Worm (Caenorhabditis elegans): ENCODE data around the gene ccg-1.
"Not testable (repeated sequence)": the region's sequence is repeated elsewhere in the genome, so short reads cannot be mapped to it uniquely, and the experiment has no call there.

Gene ccg-1

ce11 chrIV:15312008-15312407, 36.4 kb upstream of the ccg-1 start, which contains the start of gene Y73F8A.13:
TSS of gene Y73F8A.13 (plus strand) at chrIV:15312247.
- TF ChIP-seq fos-1 (tag; optimal IDR thresholded peaks at IDR 0.05), result no peak
- TF ChIP-seq pha-4 (tag; optimal IDR thresholded peaks at IDR 0.05), result peak; percentile 71

- TF ChIP-seq egl-27, jun-1, skn-1 (tag; optimal IDR thresholded peaks at IDR 0.05): not testable (repeated sequence)
Observed at ce11 chrIV:15311590-15311989, 36.0 kb upstream of the ccg-1 start, which contains the start of gene Y73F8A.12. TSS of gene Y73F8A.12 (minus strand) at chrIV:15311690.

- TF ChIP-seq R02D3.7 (tag; optimal IDR thresholded peaks at IDR 0.05) (no peak), mdl-1 (tag; optimal IDR thresholded peaks at IDR 0.05) (no peak), ceh-28 (tag; optimal IDR thresholded peaks at IDR 0.05) (peak; percentile 9), nhr-23 (tag; optimal IDR thresholded peaks at IDR 0.05) (peak; percentile 20)
Observed at ce11 chrIV:15302151-15302550, 26.5 kb upstream of the ccg-1 start, which contains the start of gene best-21. TSS of gene best-21 (plus strand) at chrIV:15302451.

- no peak for TF ChIP-seq pqm-1 (tag; optimal IDR thresholded peaks at IDR 0.05)
Observed at ce11 chrIV:15300041-15300440, 24.4 kb upstream of the ccg-1 start.

ce11 chrIV:15294040-15294439, 18.4 kb upstream of the ccg-1 start, which contains the start of gene Y73F8A.10:
TSS of gene Y73F8A.10 (plus strand) at chrIV:15294340.
- TF ChIP-seq ama-1 (optimal IDR thresholded peaks at IDR 0.05), result no peak
- no peak for TF ChIP-seq mdl-1 (tag; optimal IDR thresholded peaks at IDR 0.05)
- TF ChIP-seq ceh-16 (tag; optimal IDR thresholded peaks at IDR 0.05), result no peak
- TF ChIP-seq egl-5 (tag; optimal IDR thresholded peaks at IDR 0.05), result no peak
- no peak for TF ChIP-seq lsy-12 (tag; optimal IDR thresholded peaks at IDR 0.05)
- TF ChIP-seq ztf-11 (tag; optimal IDR thresholded peaks at IDR 0.05), result no peak
- no peak for TF ChIP-seq eor-1 (tag; optimal IDR thresholded peaks at IDR 0.05)
- TF ChIP-seq nhr-11 (tag; optimal IDR thresholded peaks at IDR 0.05), result no peak
- TF ChIP-seq elt-1 (tag; optimal IDR thresholded peaks at IDR 0.05), result no peak
- TF ChIP-seq hmg-11 (tag; optimal IDR thresholded peaks at IDR 0.05), result no peak
- no peak for TF ChIP-seq pqm-1 (tag; optimal IDR thresholded peaks at IDR 0.05)
- no peak for TF ChIP-seq R02D3.7 (tag; optimal IDR thresholded peaks at IDR 0.05)
- TF ChIP-seq egl-27 (tag; optimal IDR thresholded peaks at IDR 0.05), result no peak
- TF ChIP-seq nhr-67 (tag; optimal IDR thresholded peaks at IDR 0.05), result no peak
- no peak for TF ChIP-seq mml-1 (tag; optimal IDR thresholded peaks at IDR 0.05)
- no peak for TF ChIP-seq nhr-76 (tag; optimal IDR thresholded peaks at IDR 0.05)
- no peak for TF ChIP-seq fos-1 (tag; optimal IDR thresholded peaks at IDR 0.05)
- TF ChIP-seq lin-15B (tag; optimal IDR thresholded peaks at IDR 0.05), result no peak
- no peak for TF ChIP-seq tbx-2 (tag; optimal IDR thresholded peaks at IDR 0.05)

ce11 chrIV:15291607-15292006, 16.0 kb upstream of the ccg-1 start, which contains the start of gene pqn-91:
TSS of gene pqn-91 (plus strand) at chrIV:15291907.
- TF ChIP-seq snpc-4 (tag; optimal IDR thresholded peaks at IDR 0.05) (no peak), elt-2 (tag; optimal IDR thresholded peaks at IDR 0.05) (no peak), nhr-43 (tag; optimal IDR thresholded peaks at IDR 0.05; ENCODE audit: poor library complexity, severe bottlenecking) (no peak), nhr-77 (tag; optimal IDR thresholded peaks at IDR 0.05) (no peak), ztf-11 (tag; optimal IDR thresholded peaks at IDR 0.05) (no peak), ceh-9 (tag; optimal IDR thresholded peaks at IDR 0.05) (no peak), daf-12 (tag; optimal IDR thresholded peaks at IDR 0.05) (no peak), aly-2 (tag; optimal IDR thresholded peaks at IDR 0.05) (no peak), nhr-28 (tag; optimal IDR thresholded peaks at IDR 0.05) (no peak)

ce11 chrIV:15291162-15291561, 15.6 kb upstream of the ccg-1 start, which contains the start of gene pqn-90:
TSS of gene pqn-90 (minus strand) at chrIV:15291262.
- no peak for TF ChIP-seq nhr-12 (tag; optimal IDR thresholded peaks at IDR 0.05)
- TF ChIP-seq nhr-77 (tag; optimal IDR thresholded peaks at IDR 0.05), result no peak
- TF ChIP-seq tbx-2 (tag; optimal IDR thresholded peaks at IDR 0.05), result no peak
- no peak for TF ChIP-seq ceh-28 (tag; optimal IDR thresholded peaks at IDR 0.05)
- no peak for TF ChIP-seq egl-5 (tag; optimal IDR thresholded peaks at IDR 0.05)
- TF ChIP-seq egl-27 (tag; optimal IDR thresholded peaks at IDR 0.05), result no peak
- no peak for TF ChIP-seq nhr-43 (tag; optimal IDR thresholded peaks at IDR 0.05; ENCODE audit: poor library complexity, severe bottlenecking)

Measured in whole organism, L3 larva.